Worm (Caenorhabditis elegans) whole organism, early embryonic: ENCODE data around the gene str-71.

ENCODE experiments used
- B0310.2 ChIP-seq: sonication (generic microtip); optimal IDR thresholded peaks from 2 replicates; lab custom pipeline; 2016; ENCODE audit warnings: mild to moderate bottlenecking, missing genetic modification characterization, missing compliant biosample characterization
- F13C5.2 ChIP-seq: sonication (generic microtip); optimal IDR thresholded peaks from 2 replicates; lab custom pipeline; 2017; ENCODE audit warnings: mild to moderate bottlenecking, missing genetic modification characterization, inconsistent platforms, missing compliant biosample characterization
- aly-1 ChIP-seq: sonication (generic microtip); optimal IDR thresholded peaks from 2 replicates; lab custom pipeline; 2016; ENCODE audit warnings: missing genetic modification characterization, missing compliant biosample characterization
- ama-1 ChIP-seq: fragments of 150-350 bp; optimal IDR thresholded peaks from 2 replicates; lab custom pipeline; 2014
- ceh-36 ChIP-seq: sonication (generic microtip); optimal IDR thresholded peaks from 2 replicates; lab custom pipeline; 2016; ENCODE audit warnings: missing genetic modification characterization, inconsistent platforms, missing compliant biosample characterization
- flt-1 ChIP-seq: fragments of 200-800 bp; sonication (Bioruptor generic); IDR thresholded peaks from 2 replicates; pipeline ENCODE4 v1.3.6; 2022; ENCODE audit warnings: missing genetic modification characterization, missing compliant biosample characterization
- hmbx-1 ChIP-seq: sonication (generic microtip); optimal IDR thresholded peaks from 2 replicates; lab custom pipeline; 2016; ENCODE audit warnings: mild to moderate bottlenecking, missing genetic modification characterization, missing compliant biosample characterization
- hnd-1 ChIP-seq: sonication (generic microtip); optimal IDR thresholded peaks from 2 replicates; lab custom pipeline; 2016; ENCODE audit warnings: missing genetic modification characterization, missing compliant biosample characterization
- scrt-1 ChIP-seq: fragments of 200-800 bp; sonication (Bioruptor generic); IDR thresholded peaks from 2 replicates; pipeline ENCODE4 v1.3.6; 2022; ENCODE audit warnings: missing genetic modification characterization, missing compliant biosample characterization
- sea-1 ChIP-seq: fragments of 200-800 bp; sonication (Bioruptor generic); conservative IDR thresholded peaks from 2 replicates; pipeline ENCODE4 v1.3.6; 2022; ENCODE audit warnings: missing genetic modification characterization, missing compliant biosample characterization
- tbx-11 ChIP-seq: fragments of 200-800 bp; sonication (Bioruptor generic); IDR thresholded peaks from 2 replicates; pipeline ENCODE4 v1.3.6; 2022; ENCODE audit warnings: missing genetic modification characterization, missing compliant biosample characterization
- tbx-37 ChIP-seq: fragments of 200-800 bp; sonication (Bioruptor generic); conservative IDR thresholded peaks from 2 replicates; pipeline ENCODE4 v1.3.6; 2022; ENCODE audit warnings: missing genetic modification reagents, missing genetic modification characterization, missing compliant biosample characterization
- tra-4 ChIP-seq: sonication (generic microtip); optimal IDR thresholded peaks from 2 replicates; lab custom pipeline; 2017; ENCODE audit warnings: missing genetic modification characterization, missing compliant biosample characterization

ce11 chrV:15425368-15426091 lies 33.5 kb downstream of the str-71 start, which contains the start of gene Y36E3A.2:
- TF ChIP-seq ama-1 (no peak), tra-4 (tag; lab: Kevin White, UChicago) (no peak), F13C5.2 (tag; lab: Kevin White, UChicago) (no peak), flt-1 (no peak), tbx-37 (no peak), hnd-1 (tag; lab: Kevin White, UChicago) (no peak), tbx-11 (GFP tag; lab: Robert Waterston, UW) (no peak), ceh-36 (no peak), B0310.2 (tag; lab: Kevin White, UChicago) (no peak), sea-1 (no peak), aly-1 (tag; lab: Kevin White, UChicago) (no peak), scrt-1 (no peak), hmbx-1 (tag; lab: Kevin White, UChicago) (no peak)
